Fruit fly (Drosophila melanogaster) whole organism, embryonic: ENCODE data around the gene TotB.

Experiments used
- Ada2b ChIP-seq: fragments of 200-800 bp; sonication (Bioruptor generic); IDR thresholded peaks from 2 replicates; pipeline ENCODE4 v1.3.6; 2022; ENCODE audit warnings: missing biosample characterization, missing genetic modification characterization
- Adf1 ChIP-seq: fragments of 200-800 bp; sonication (Bioruptor generic); IDR thresholded peaks from 2 replicates; pipeline ENCODE4 v1.3.6; 2022; ENCODE audit warnings: missing biosample characterization, missing genetic modification characterization
- Antp ChIP-seq: fragments of 200-800 bp; sonication (Bioruptor generic); optimal IDR thresholded peaks from 3 replicates; lab custom pipeline; 2016; ENCODE audit warnings: missing biosample characterization, missing genetic modification characterization
- BtbVII ChIP-seq: fragments of 200-800 bp; sonication (Bioruptor generic); optimal IDR thresholded peaks from 3 replicates; lab custom pipeline; 2017; ENCODE audit warnings: missing biosample characterization, mild to moderate bottlenecking, missing genetic modification characterization
- CG10431 ChIP-seq: fragments of 200-800 bp; sonication (Bioruptor generic); optimal IDR thresholded peaks from 3 replicates; lab custom pipeline; 2018; ENCODE audit warnings: missing biosample characterization, mild to moderate bottlenecking, missing genetic modification characterization
- CG11398 ChIP-seq: fragments of 200-800 bp; sonication (Bioruptor generic); optimal IDR thresholded peaks from 2 replicates; lab custom pipeline; 2016; ENCODE audit warnings: missing biosample characterization, missing genetic modification characterization
- CG14441 ChIP-seq: fragments of 200-800 bp; sonication (Bioruptor generic); IDR thresholded peaks from 2 replicates; pipeline ENCODE4 v1.3.6; 2022; ENCODE audit warnings: missing biosample characterization, missing genetic modification characterization
- CG1603 ChIP-seq: fragments of 200-800 bp; sonication (Bioruptor generic); optimal IDR thresholded peaks from 2 replicates; lab custom pipeline; 2019; ENCODE audit warnings: missing biosample characterization, mild to moderate bottlenecking, missing genetic modification characterization, moderate library complexity
- CG16815 ChIP-seq: fragments of 200-800 bp; sonication (Bioruptor generic); optimal IDR thresholded peaks from 3 replicates; lab custom pipeline; 2017; ENCODE audit warnings: missing biosample characterization, mild to moderate bottlenecking, missing genetic modification characterization
- CG17385 ChIP-seq: fragments of 200-800 bp; sonication (Bioruptor generic); optimal IDR thresholded peaks from 3 replicates; lab custom pipeline; 2018; ENCODE audit warnings: missing biosample characterization, mild to moderate bottlenecking, missing genetic modification characterization
- CG17912 ChIP-seq: fragments of 200-800 bp; sonication (Bioruptor generic); optimal IDR thresholded peaks from 2 replicates; lab custom pipeline; 2018; ENCODE audit warnings: missing biosample characterization, mild to moderate bottlenecking, missing genetic modification characterization
- CG2129 ChIP-seq: fragments of 200-800 bp; sonication (Bioruptor generic); IDR thresholded peaks from 2 replicates; pipeline ENCODE4 v1.3.6; 2022; ENCODE audit warnings: missing biosample characterization, missing genetic modification characterization; ENCODE audit not compliant: partially characterized antibody
- CG33213 ChIP-seq: fragments of 200-800 bp; sonication (Bioruptor generic); optimal IDR thresholded peaks from 3 replicates; lab custom pipeline; 2016; ENCODE audit warnings: missing biosample characterization, missing genetic modification characterization
- CG3847 ChIP-seq: fragments of 200-800 bp; sonication (Bioruptor generic); IDR thresholded peaks from 2 replicates; pipeline ENCODE4 v1.3.6; 2022; ENCODE audit warnings: missing biosample characterization, missing genetic modification characterization
- CG42726 ChIP-seq: fragments of 200-800 bp; sonication (Bioruptor generic); IDR thresholded peaks from 2 replicates; pipeline ENCODE4 v1.3.6; 2022; ENCODE audit warnings: missing biosample characterization, missing genetic modification characterization; ENCODE audit not compliant: partially characterized antibody
- CG5180 ChIP-seq: fragments of 200-800 bp; sonication (Bioruptor generic); optimal IDR thresholded peaks from 3 replicates; lab custom pipeline; 2017; ENCODE audit warnings: missing biosample characterization, missing genetic modification characterization, mild to moderate bottlenecking, moderate library complexity, missing genetic modification reagents
- CG6791 ChIP-seq: fragments of 200-800 bp; sonication (Bioruptor generic); IDR thresholded peaks from 3 replicates; pipeline ENCODE4 v1.3.6; 2022; ENCODE audit warnings: missing biosample characterization, missing genetic modification characterization; ENCODE audit not compliant: partially characterized antibody
- CG9609 ChIP-seq: fragments of 200-800 bp; sonication (Bioruptor generic); optimal IDR thresholded peaks from 3 replicates; lab custom pipeline; 2016; ENCODE audit warnings: missing biosample characterization, missing genetic modification characterization
- CHES-1-like ChIP-seq: fragments of 200-800 bp; sonication (Bioruptor generic); optimal IDR thresholded peaks from 2 replicates; lab custom pipeline; 2016; ENCODE audit warnings: missing biosample characterization, missing genetic modification characterization
- Camta ChIP-seq: fragments of 200-800 bp; sonication (Bioruptor generic); optimal IDR thresholded peaks from 2 replicates; lab custom pipeline; 2016; ENCODE audit warnings: missing biosample characterization, missing genetic modification characterization
- Dp ChIP-seq: fragments of 200-800 bp; sonication (Bioruptor generic); optimal IDR thresholded peaks from 2 replicates; lab custom pipeline; 2018; ENCODE audit warnings: missing biosample characterization, mild to moderate bottlenecking, missing genetic modification characterization, moderate library complexity
- Gug ChIP-seq: fragments of 200-800 bp; sonication (Bioruptor generic); IDR thresholded peaks from 4 replicates; pipeline ENCODE4 v1.3.6; 2022; ENCODE audit warnings: missing biosample characterization, missing genetic modification characterization
- HHEX ChIP-seq: fragments of 200-800 bp; sonication (Bioruptor generic); optimal IDR thresholded peaks from 3 replicates; lab custom pipeline; 2017; ENCODE audit warnings: missing biosample characterization, mild to moderate bottlenecking, missing genetic modification characterization, missing genetic modification reagents
- HLHmδ ChIP-seq: fragments of 200-800 bp; sonication (Bioruptor generic); optimal IDR thresholded peaks from 2 replicates; lab custom pipeline; 2018; ENCODE audit warnings: missing biosample characterization, mild to moderate bottlenecking, missing genetic modification characterization, moderate library complexity
- Hr39 ChIP-seq: fragments of >200 bp; optimal IDR thresholded peaks from 2 replicates; lab custom pipeline; 2017
- MTF-1 ChIP-seq: fragments of 200-800 bp; sonication (Bioruptor generic); optimal IDR thresholded peaks from 2 replicates; lab custom pipeline; 2018; ENCODE audit warnings: missing biosample characterization, mild to moderate bottlenecking, missing genetic modification characterization, borderline replicate concordance
- Max ChIP-seq: fragments of 200-800 bp; sonication (Bioruptor generic); optimal IDR thresholded peaks from 2 replicates; lab custom pipeline; 2016; ENCODE audit warnings: missing biosample characterization, mild to moderate bottlenecking, missing genetic modification characterization
- Med ChIP-seq: fragments of 200-800 bp; sonication (Bioruptor generic); peaks from one replicate; lab custom pipeline; 2016; ENCODE audit warnings: missing biosample characterization, missing genetic modification characterization, mild to moderate bottlenecking, inconsistent platforms, moderate library complexity
- NC2β ChIP-seq: fragments of 200-800 bp; sonication (Bioruptor generic); optimal IDR thresholded peaks from 2 replicates; lab custom pipeline; 2016; ENCODE audit warnings: missing biosample characterization, missing genetic modification characterization
- Scr ChIP-seq: fragments of 200-800 bp; sonication (Bioruptor generic); IDR thresholded peaks from 2 replicates; pipeline ENCODE4 v1.3.6; 2022; ENCODE audit warnings: missing biosample characterization, missing genetic modification characterization; ENCODE audit not compliant: partially characterized antibody
- aop ChIP-seq: fragments of 200-800 bp; sonication (Bioruptor generic); IDR thresholded peaks from 2 replicates; pipeline ENCODE4 v1.3.6; 2022; ENCODE audit warnings: missing biosample characterization, missing genetic modification characterization
- ap ChIP-seq: fragments of 200-800 bp; sonication (Bioruptor generic); IDR thresholded peaks from 2 replicates; pipeline ENCODE4 v1.3.6; 2022; ENCODE audit warnings: missing biosample characterization, missing genetic modification characterization
- bowl ChIP-seq: fragments of 200-800 bp; sonication (Bioruptor generic); IDR thresholded peaks from 2 replicates; pipeline ENCODE4 v1.3.6; 2022; ENCODE audit warnings: missing biosample characterization, missing genetic modification characterization
- caup ChIP-seq: fragments of 200-800 bp; sonication (Bioruptor generic); optimal IDR thresholded peaks from 3 replicates; lab custom pipeline; 2017; ENCODE audit warnings: missing biosample characterization, mild to moderate bottlenecking, missing genetic modification characterization, moderate library complexity; ENCODE audit not compliant: severe bottlenecking
- chinmo ChIP-seq: fragments of 200-800 bp; sonication (Bioruptor generic); IDR thresholded peaks from 4 replicates; pipeline ENCODE4 v1.3.6; 2022; ENCODE audit warnings: missing biosample characterization, missing genetic modification characterization; ENCODE audit not compliant: partially characterized antibody
- gcm ChIP-seq: fragments of 200-800 bp; sonication (Bioruptor generic); optimal IDR thresholded peaks from 2 replicates; lab custom pipeline; 2019; ENCODE audit warnings: missing biosample characterization, mild to moderate bottlenecking, missing genetic modification characterization, moderate library complexity
- gfzf ChIP-seq: fragments of 200-800 bp; sonication (Bioruptor generic); optimal IDR thresholded peaks from 2 replicates; lab custom pipeline; 2016; ENCODE audit warnings: missing biosample characterization, mild to moderate bottlenecking, missing genetic modification characterization, moderate library complexity
- grn ChIP-seq: fragments of 200-800 bp; sonication (Bioruptor generic); optimal IDR thresholded peaks from 3 replicates; lab custom pipeline; 2017; ENCODE audit warnings: missing biosample characterization, missing genetic modification characterization
- her ChIP-seq: fragments of 200-800 bp; sonication (Bioruptor generic); optimal IDR thresholded peaks from 2 replicates; lab custom pipeline; 2016; ENCODE audit warnings: missing biosample characterization, missing genetic modification characterization
- jumu ChIP-seq: fragments of 200-800 bp; sonication (Bioruptor generic); optimal IDR thresholded peaks from 3 replicates; lab custom pipeline; 2016; ENCODE audit warnings: missing biosample characterization, missing genetic modification characterization
- klu ChIP-seq: fragments of 200-800 bp; sonication (Bioruptor generic); IDR thresholded peaks from 2 replicates; pipeline ENCODE4 v1.3.6; 2022; ENCODE audit warnings: missing biosample characterization, missing genetic modification characterization
- lmd ChIP-seq: fragments of 200-800 bp; sonication (Bioruptor generic); IDR thresholded peaks from 2 replicates; pipeline ENCODE4 v1.3.6; 2022; ENCODE audit warnings: missing biosample characterization, missing genetic modification characterization
- nom ChIP-seq: fragments of 200-800 bp; sonication (Bioruptor generic); optimal IDR thresholded peaks from 2 replicates; lab custom pipeline; 2017; ENCODE audit warnings: missing biosample characterization, missing genetic modification characterization, mild to moderate bottlenecking, moderate library complexity, missing genetic modification reagents
- seq ChIP-seq: fragments of 200-800 bp; sonication (Bioruptor generic); IDR thresholded peaks from 2 replicates; pipeline ENCODE4 v1.3.6; 2022; ENCODE audit warnings: missing biosample characterization, missing genetic modification characterization
- shn ChIP-seq: fragments of 200-800 bp; sonication (Bioruptor generic); optimal IDR thresholded peaks from 3 replicates; lab custom pipeline; 2016; ENCODE audit warnings: missing biosample characterization, missing genetic modification characterization
- sob ChIP-seq: fragments of 200-800 bp; sonication (Bioruptor generic); IDR thresholded peaks from 2 replicates; pipeline ENCODE4 v1.3.6; 2022; ENCODE audit warnings: missing biosample characterization, missing genetic modification characterization
- unpg ChIP-seq: fragments of 200-800 bp; sonication (Bioruptor generic); optimal IDR thresholded peaks from 3 replicates; lab custom pipeline; 2018; ENCODE audit warnings: missing biosample characterization, mild to moderate bottlenecking, missing genetic modification characterization, moderate library complexity
- wdn ChIP-seq: fragments of 200-800 bp; sonication (Bioruptor generic); IDR thresholded peaks from 2 replicates; pipeline ENCODE4 v1.3.6; 2022; ENCODE audit warnings: missing biosample characterization, missing genetic modification characterization
- z ChIP-seq: fragments of 200-800 bp; sonication (Bioruptor generic); IDR thresholded peaks from 3 replicates; pipeline ENCODE4 v1.3.6; 2022; ENCODE audit warnings: missing biosample characterization, missing genetic modification characterization

The TotB gene

dm6 chr3R:20830153-20830695, 43.5 kb upstream of the TotB start, which contains the start of gene Adss (continued):
- TF ChIP-seq chinmo (GFP tag; lab: Robert Waterston, UW) (peak; percentile 6; the same call in 2 of the 4 replicates), grn (GFP tag; lab: Kevin White, UChicago) (peak; percentile 93), Ada2b (GFP tag; lab: Robert Waterston, UW) (no peak), gcm (GFP tag; lab: Kevin White, UChicago) (peak; percentile 57), shn (GFP tag; lab: Kevin White, UChicago) (peak; percentile 39), CG11398 (peak; percentile 47), CG17385 (GFP tag; lab: Kevin White, UChicago) (peak; percentile 43), sob (GFP tag; lab: Robert Waterston, UW) (peak; percentile 56; the same call in 1 of the 2 replicates), nom (GFP tag; lab: Kevin White, UChicago) (peak; percentile 45), CG1603 (tag; lab: Kevin White, UChicago) (peak; percentile 43), Scr (GFP tag; lab: Robert Waterston, UW) (peak; percentile 39; the same call in 1 of the 2 replicates), Antp (GFP tag; lab: Kevin White, UChicago) (peak; percentile 36), CG14441 (GFP tag; lab: Robert Waterston, UW) (no peak), HLHmδ (peak; percentile 94), aop (0 out of 2 replicates have a peak, but pooled peaks have one; percentile 51), CG17912 (GFP tag; lab: Kevin White, UChicago) (peak; percentile 51), Dp (GFP tag; lab: Kevin White, UChicago) (peak; percentile 22), CG33213 (peak; percentile 41), Gug (GFP tag; lab: Robert Waterston, UW) (peak; percentile 35; the same call in 1 of the 4 replicates), Max (GFP tag; lab: Kevin White, UChicago) (peak; percentile 9), BtbVII (GFP tag; lab: Kevin White, UChicago) (peak; percentile 43), CG10431 (GFP tag; lab: Kevin White, UChicago) (peak; percentile 36), Adf1 (GFP tag; lab: Robert Waterston, UW) (peak; percentile 34), unpg (GFP tag; lab: Kevin White, UChicago) (peak; percentile 30), CG6791 (GFP tag; lab: Robert Waterston, UW) (peak; percentile 54; the same call in 2 of the 3 replicates), lmd (GFP tag; lab: Robert Waterston, UW) (peak; percentile 19; the same call in 1 of the 2 replicates), Camta (GFP tag; lab: Kevin White, UChicago) (peak; percentile 15), CG9609 (GFP tag; lab: Kevin White, UChicago) (no peak), NC2β (GFP tag; lab: Kevin White, UChicago) (peak; percentile 42), jumu (no peak), CG42726 (GFP tag; lab: Robert Waterston, UW) (peak; percentile 79), wdn (GFP tag; lab: Robert Waterston, UW) (peak; percentile 40; the same call in 1 of the 2 replicates), gfzf (GFP tag; lab: Kevin White, UChicago) (peak; percentile 87), HHEX (no peak), z (0 out of 3 replicates have a peak, but pooled peaks have one; percentile 31), bowl (GFP tag; lab: Robert Waterston, UW) (peak; percentile 54; the same call in 1 of the 2 replicates), klu (peak; percentile 93), caup (peak; percentile 46), CG2129 (GFP tag; lab: Robert Waterston, UW) (no peak), her (GFP tag; lab: Kevin White, UChicago) (peak; percentile 59), CG3847 (GFP tag; lab: Robert Waterston, UW) (peak; percentile 36; the same call in 1 of the 2 replicates), MTF-1 (GFP tag; lab: Kevin White, UChicago) (peak; percentile 63), CHES-1-like (GFP tag; lab: Kevin White, UChicago) (peak; percentile 39), CG5180 (GFP tag; lab: Kevin White, UChicago) (peak; percentile 61), ap (GFP tag; lab: Robert Waterston, UW) (no peak), CG16815 (no peak), seq (GFP tag; lab: Robert Waterston, UW) (peak; percentile 41; the same call in 1 of the 2 replicates), Hr39 (lab: Kevin White, UChicago) (no peak), Med (GFP tag; lab: Kevin White, UChicago) (peak; percentile 95)
